Fruit fly (Drosophila melanogaster): Measurements from ENCODE around the gene FoxP.
A peak's percentile ranks its signal among the peaks of the same experiment; 100 is the strongest.

The FoxP gene

DNA sequence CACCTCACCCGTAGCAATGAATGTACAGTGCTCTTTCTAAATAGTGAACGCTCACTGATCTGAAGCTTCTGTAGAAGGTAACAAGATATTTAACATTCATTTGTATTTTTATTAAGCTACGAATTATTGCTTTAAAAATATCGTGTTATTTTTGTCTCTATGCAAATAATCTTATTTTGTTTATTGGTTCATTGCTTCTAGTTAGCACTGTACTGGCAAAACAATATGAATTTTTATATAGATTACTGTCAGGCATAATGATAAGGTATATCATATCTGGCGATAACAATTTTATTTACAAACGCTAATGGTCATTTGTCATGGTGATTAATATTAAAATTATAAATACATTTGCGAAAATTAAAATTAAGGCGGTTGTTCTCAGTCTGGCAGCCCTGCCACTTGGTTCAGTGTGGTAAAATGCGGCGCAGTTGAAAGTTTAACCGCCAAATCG lies 40.9 kb upstream of the FoxP start, which contains the start of gene CG9471:
TSS of gene CG9471 (minus strand) at position 24 of the 454 bp plus-strand sequence.
- TF ChIP-seq fd64A (GFP tag; optimal IDR thresholded peaks at IDR 0.05) (peak; percentile 41), kni (GFP tag; optimal IDR thresholded peaks at IDR 0.05) (peak; percentile 30), Scr (GFP tag; IDR thresholded peaks at IDR 0.05; ENCODE audit: partially characterized antibody) (no peak), zen2 (GFP tag; IDR thresholded peaks at IDR 0.05; ENCODE audit: partially characterized antibody) (no peak), CG34376 (GFP tag; optimal IDR thresholded peaks at IDR 0.05) (peak; percentile 87), Gug (GFP tag; IDR thresholded peaks at IDR 0.05) (peak; percentile 89), CG11695 (GFP tag; IDR thresholded peaks at IDR 0.05) (peak; percentile 92), trh (GFP tag; optimal IDR thresholded peaks at IDR 0.05) (peak; percentile 69), NK7.1 (GFP tag; optimal IDR thresholded peaks at IDR 0.05) (peak; percentile 85), Dref (GFP tag; IDR thresholded peaks at IDR 0.05) (0 out of 2 replicates have a peak, but pooled peaks have one; percentile 27), HmgD (GFP tag; optimal IDR thresholded peaks at IDR 0.05) (peak; percentile 47), cato (GFP tag; optimal IDR thresholded peaks at IDR 0.05; ENCODE audit: borderline replicate concordance) (peak; percentile 83), mld (GFP tag; IDR thresholded peaks at IDR 0.05; ENCODE audit: partially characterized antibody) (no peak), CG7357 (GFP tag; IDR thresholded peaks at IDR 0.05) (peak; percentile 83), CG31224 (GFP tag; IDR thresholded peaks at IDR 0.05) (peak; percentile 83), Optix (GFP tag; IDR thresholded peaks at IDR 0.05) (peak; percentile 48; the same call in 1 of the 3 replicates), cas (GFP tag; IDR thresholded peaks at IDR 0.05) (peak; percentile 91), Nf-YA (GFP tag; IDR thresholded peaks at IDR 0.05) (peak; percentile 88), sna (GFP tag; IDR thresholded peaks at IDR 0.05; ENCODE audit: partially characterized antibody) (no peak), Nf-YB (GFP tag; optimal IDR thresholded peaks at IDR 0.05) (peak; percentile 75), vvl (GFP tag; IDR thresholded peaks at IDR 0.05) (peak; percentile 97), Vsx1 (GFP tag; optimal IDR thresholded peaks at IDR 0.05) (peak; percentile 74), pfk (GFP tag; optimal IDR thresholded peaks at IDR 0.05) (peak; percentile 25), CG2202 (tag; optimal IDR thresholded peaks at IDR 0.05) (peak; percentile 76), caup (GFP tag; optimal IDR thresholded peaks at IDR 0.05; ENCODE audit: severe bottlenecking) (peak; percentile 87), ac (GFP tag; optimal IDR thresholded peaks at IDR 0.05) (peak; percentile 29), jumu (GFP tag; optimal IDR thresholded peaks at IDR 0.05) (peak; percentile 86), CG4404 (GFP tag; IDR thresholded peaks at IDR 0.05) (peak; percentile 79), dati (GFP tag; IDR thresholded peaks at IDR 0.05) (peak; percentile 81), CG8478 (optimal IDR thresholded peaks at IDR 0.05) (no peak), CG3163 (GFP tag; optimal IDR thresholded peaks at IDR 0.05) (peak; percentile 57), stwl (tag; optimal IDR thresholded peaks at IDR 0.05) (peak; percentile 33), CG4707 (GFP tag; optimal IDR thresholded peaks at IDR 0.05) (peak; percentile 73), Dfd (GFP tag; optimal IDR thresholded peaks at IDR 0.05) (no peak), MTF-1 (GFP tag; optimal IDR thresholded peaks at IDR 0.05; ENCODE audit: borderline replicate concordance) (peak; percentile 64), CG4854 (GFP tag; optimal IDR thresholded peaks at IDR 0.05) (peak; percentile 88), sim (GFP tag; IDR thresholded peaks at IDR 0.05) (peak; percentile 73), disco-r (GFP tag; optimal IDR thresholded peaks at IDR 0.05) (peak; percentile 43), CG14050 (GFP tag; IDR thresholded peaks at IDR 0.05) (peak; percentile 90), so (GFP tag; IDR thresholded peaks at IDR 0.05) (peak; percentile 84), emc (GFP tag; optimal IDR thresholded peaks at IDR 0.05) (peak; percentile 70), sens-2 (GFP tag; IDR thresholded peaks at IDR 0.05) (peak; percentile 85), CG31441 (GFP tag; IDR thresholded peaks at IDR 0.05) (peak; percentile 95), Sin3A (optimal IDR thresholded peaks at IDR 0.05) (no peak), Oaz (GFP tag; IDR thresholded peaks at IDR 0.05) (peak; percentile 80), CG13296 (GFP tag; optimal IDR thresholded peaks at IDR 0.05) (peak; percentile 91), her (GFP tag; optimal IDR thresholded peaks at IDR 0.05) (peak; percentile 81), CG9817 (tag; optimal IDR thresholded peaks at IDR 0.05) (peak; percentile 92), ttk (GFP tag; IDR thresholded peaks at IDR 0.05) (peak; percentile 87), CG8765 (GFP tag; IDR thresholded peaks at IDR 0.05) (peak; percentile 70; the same call in 1 of the 2 replicates), CG8089 (GFP tag; optimal IDR thresholded peaks at IDR 0.05) (peak; percentile 77), CG3995 (GFP tag; optimal IDR thresholded peaks at IDR 0.05) (peak; percentile 69)
